Fruit fly (Drosophila melanogaster): Measurements from ENCODE around the gene Trim9.

dm6 chr2L:10544421-10545120 is at the start of gene Trim9:
- no peak for TF ChIP-seq CG8478 (optimal IDR thresholded peaks at IDR 0.05)
- no peak for TF ChIP-seq CTCF (optimal IDR thresholded peaks at IDR 0.05)

Data from S2 (cell line).